Fruit fly (Drosophila melanogaster) whole organism, embryonic: ENCODE measurements around the gene Nsun5.

Source experiments
- Asciz ChIP-seq: fragments of 200-800 bp; sonication (Bioruptor generic); optimal IDR thresholded peaks from 2 replicates; lab custom pipeline; 2017; ENCODE audit warnings: missing biosample characterization, mild to moderate bottlenecking, missing genetic modification characterization, missing genetic modification reagents
- C15 ChIP-seq: fragments of 200-800 bp; sonication (Bioruptor generic); IDR thresholded peaks from 3 replicates; pipeline ENCODE4 v1.3.6; 2022; ENCODE audit warnings: missing biosample characterization, missing genetic modification characterization
- CG11085 ChIP-seq: fragments of 200-800 bp; sonication (Bioruptor generic); IDR thresholded peaks from 2 replicates; pipeline ENCODE4 v1.3.6; 2022; ENCODE audit warnings: missing biosample characterization, missing genetic modification characterization
- CG11456 ChIP-seq: fragments of 200-800 bp; sonication (Bioruptor generic); IDR thresholded peaks from 3 replicates; pipeline ENCODE4 v1.3.6; 2022; ENCODE audit warnings: missing biosample characterization, missing genetic modification characterization
- CG12744 ChIP-seq: fragments of 200-800 bp; sonication (Bioruptor generic); optimal IDR thresholded peaks from 2 replicates; lab custom pipeline; 2016; ENCODE audit warnings: missing biosample characterization, missing genetic modification characterization
- CG13775 ChIP-seq: fragments of 200-800 bp; sonication (Bioruptor generic); optimal IDR thresholded peaks from 3 replicates; lab custom pipeline; 2017; ENCODE audit warnings: missing biosample characterization, mild to moderate bottlenecking, missing genetic modification characterization
- CG14860 ChIP-seq: fragments of 200-800 bp; sonication (Bioruptor generic); IDR thresholded peaks from 3 replicates; pipeline ENCODE4 v1.3.6; 2022; ENCODE audit warnings: missing biosample characterization, missing genetic modification characterization; ENCODE audit not compliant: partially characterized antibody
- CG15479 ChIP-seq: fragments of 200-800 bp; sonication (Bioruptor generic); optimal IDR thresholded peaks from 3 replicates; lab custom pipeline; 2019; ENCODE audit warnings: missing biosample characterization, mild to moderate bottlenecking, missing genetic modification characterization, moderate library complexity
- CG17359 ChIP-seq: fragments of 200-800 bp; sonication (Bioruptor generic); optimal IDR thresholded peaks from 3 replicates; lab custom pipeline; 2018; ENCODE audit warnings: missing biosample characterization, mild to moderate bottlenecking, missing genetic modification characterization, moderate library complexity
- CG2712 ChIP-seq: fragments of 200-800 bp; optimal IDR thresholded peaks from 3 replicates; lab custom pipeline; 2019; ENCODE audit warnings: missing biosample characterization, mild to moderate bottlenecking, missing genetic modification characterization, moderate library complexity
- CG30431 ChIP-seq: fragments of 200-800 bp; sonication (Bioruptor generic); optimal IDR thresholded peaks from 2 replicates; lab custom pipeline; 2017; ENCODE audit warnings: missing biosample characterization, missing genetic modification characterization
- CG32767 ChIP-seq: fragments of 200-800 bp; sonication (Bioruptor generic); IDR thresholded peaks from 2 replicates; pipeline ENCODE4 v1.3.6; 2022; ENCODE audit warnings: missing biosample characterization, missing genetic modification characterization
- CG4282 ChIP-seq: fragments of 200-800 bp; sonication (Bioruptor generic); optimal IDR thresholded peaks from 2 replicates; lab custom pipeline; 2016; ENCODE audit warnings: missing biosample characterization, missing genetic modification characterization
- CG4328 ChIP-seq: fragments of 200-800 bp; sonication (Bioruptor generic); optimal IDR thresholded peaks from 3 replicates; lab custom pipeline; 2017; ENCODE audit warnings: missing biosample characterization, missing genetic modification reagents, missing genetic modification characterization
- CG4404 ChIP-seq: fragments of 200-800 bp; sonication (Bioruptor generic); IDR thresholded peaks from 2 replicates; pipeline ENCODE4 v1.3.6; 2022; ENCODE audit warnings: missing biosample characterization, missing genetic modification characterization
- CG6765 ChIP-seq: fragments of 200-800 bp; sonication (Bioruptor generic); optimal IDR thresholded peaks from 3 replicates; lab custom pipeline; 2017; ENCODE audit warnings: missing biosample characterization, mild to moderate bottlenecking, missing genetic modification characterization
- CG7271 ChIP-seq: fragments of 200-800 bp; sonication (Bioruptor generic); optimal IDR thresholded peaks from 2 replicates; lab custom pipeline; 2018; ENCODE audit warnings: missing biosample characterization, mild to moderate bottlenecking, missing genetic modification characterization, moderate library complexity
- CG7372 ChIP-seq: fragments of 200-800 bp; sonication (Bioruptor generic); IDR thresholded peaks from 2 replicates; pipeline ENCODE4 v1.3.6; 2022; ENCODE audit warnings: missing biosample characterization, missing genetic modification characterization
- CG7786 ChIP-seq: fragments of 200-800 bp; sonication (Bioruptor generic); optimal IDR thresholded peaks from 2 replicates; lab custom pipeline; 2016; ENCODE audit warnings: missing biosample characterization, missing genetic modification characterization
- CG7987 ChIP-seq: fragments of 200-800 bp; sonication (Bioruptor generic); optimal IDR thresholded peaks from 2 replicates; lab custom pipeline; 2018; ENCODE audit warnings: missing biosample characterization, mild to moderate bottlenecking, missing genetic modification characterization, moderate library complexity
- CG9932 ChIP-seq: fragments of 200-800 bp; sonication (Bioruptor generic); IDR thresholded peaks from 2 replicates; pipeline ENCODE4 v1.3.6; 2022; ENCODE audit warnings: missing biosample characterization, missing genetic modification characterization
- CTCF ChIP-seq: fragments of 200-800 bp; sonication (Bioruptor generic); optimal IDR thresholded peaks from 2 replicates; lab custom pipeline; 2017; ENCODE audit warnings: missing biosample characterization, mild to moderate bottlenecking, missing genetic modification characterization, moderate library complexity
- D ChIP-seq, 2 experiments: fragments of 200-800 bp in 1 of 2; fragments of >200 bp in 1 of 2; sonication (Bioruptor generic) in 1 of 2; optimal IDR thresholded peaks; 2 replicates in 1 of 2; 3 replicates in 1 of 2; lab custom pipeline; 2017; ENCODE audit warnings: mild to moderate bottlenecking in 1 of 2, missing biosample characterization in 1 of 2, missing genetic modification characterization in 1 of 2, missing genetic modification reagents in 1 of 2
- Eip74EF ChIP-seq, 2 experiments: fragments of 200-800 bp in 1 of 2; fragments of >200 bp in 1 of 2; sonication (Bioruptor generic) in 1 of 2; optimal IDR thresholded peaks; 2 replicates each; lab custom pipeline; 2017 to 2019; ENCODE audit warnings: missing biosample characterization in 2 of 2, missing genetic modification characterization in 2 of 2, mild to moderate bottlenecking in 1 of 2, moderate library complexity in 1 of 2
- Fer3 ChIP-seq: fragments of 200-800 bp; sonication (Bioruptor generic); optimal IDR thresholded peaks from 2 replicates; lab custom pipeline; 2018; ENCODE audit warnings: missing biosample characterization, mild to moderate bottlenecking, missing genetic modification characterization, moderate library complexity
- Gug ChIP-seq: fragments of 200-800 bp; sonication (Bioruptor generic); IDR thresholded peaks from 4 replicates; pipeline ENCODE4 v1.3.6; 2022; ENCODE audit warnings: missing biosample characterization, missing genetic modification characterization
- Lhr ChIP-seq: fragments of 200-800 bp; sonication (Bioruptor generic); optimal IDR thresholded peaks from 3 replicates; lab custom pipeline; 2017; ENCODE audit warnings: mild to moderate bottlenecking, missing biosample characterization, missing genetic modification reagents, missing genetic modification characterization
- Ravus ChIP-seq: fragments of 200-800 bp; sonication (Bioruptor generic); IDR thresholded peaks from 2 replicates; pipeline ENCODE4 v1.3.6; 2022; ENCODE audit warnings: missing biosample characterization, missing genetic modification characterization
- Rfx ChIP-seq: fragments of 200-800 bp; sonication (Bioruptor generic); IDR thresholded peaks from 2 replicates; pipeline ENCODE4 v1.3.6; 2022; ENCODE audit warnings: missing biosample characterization, missing genetic modification characterization
- Scr ChIP-seq: fragments of 200-800 bp; sonication (Bioruptor generic); IDR thresholded peaks from 2 replicates; pipeline ENCODE4 v1.3.6; 2022; ENCODE audit warnings: missing biosample characterization, missing genetic modification characterization; ENCODE audit not compliant: partially characterized antibody
- Sin3A ChIP-seq: fragments of >200 bp; optimal IDR thresholded peaks from 2 replicates; lab custom pipeline; 2018
- ab ChIP-seq: fragments of 200-800 bp; sonication (Bioruptor generic); optimal IDR thresholded peaks from 2 replicates; lab custom pipeline; 2016; ENCODE audit warnings: missing biosample characterization, missing genetic modification characterization
- abd-A ChIP-seq: fragments of 200-800 bp; sonication (Bioruptor generic); optimal IDR thresholded peaks from 3 replicates; lab custom pipeline; 2019; ENCODE audit warnings: missing biosample characterization, mild to moderate bottlenecking, missing genetic modification characterization, moderate library complexity
- ase ChIP-seq: fragments of 200-800 bp; sonication (Bioruptor generic); IDR thresholded peaks from 3 replicates; pipeline ENCODE4 v1.3.6; 2022; ENCODE audit warnings: missing biosample characterization, missing genetic modification characterization
- cg ChIP-seq: fragments of 200-800 bp; sonication (Bioruptor generic); optimal IDR thresholded peaks from 3 replicates; lab custom pipeline; 2019; ENCODE audit warnings: missing biosample characterization, mild to moderate bottlenecking, missing genetic modification characterization, moderate library complexity
- cwo ChIP-seq: fragments of 200-800 bp; sonication (Bioruptor generic); optimal IDR thresholded peaks from 3 replicates; lab custom pipeline; 2017; ENCODE audit warnings: missing biosample characterization, missing genetic modification characterization, mild to moderate bottlenecking, moderate library complexity, missing genetic modification reagents
- da ChIP-seq: fragments of 200-800 bp; sonication (Bioruptor generic); optimal IDR thresholded peaks from 2 replicates; lab custom pipeline; 2016; ENCODE audit warnings: missing biosample characterization, missing genetic modification characterization
- dm ChIP-seq: fragments of 200-800 bp; sonication (Bioruptor generic); optimal IDR thresholded peaks from 3 replicates; lab custom pipeline; 2016; ENCODE audit warnings: missing biosample characterization, missing genetic modification characterization
- gce ChIP-seq: fragments of 200-800 bp; sonication (Bioruptor generic); IDR thresholded peaks from 3 replicates; pipeline ENCODE4 v1.3.6; 2022; ENCODE audit warnings: missing biosample characterization, missing genetic modification characterization
- hth ChIP-seq: fragments of >200 bp; optimal IDR thresholded peaks from 2 replicates; lab custom pipeline; 2017; ENCODE audit warnings: inconsistent platforms
- luna ChIP-seq: fragments of 200-800 bp; sonication (Bioruptor generic); optimal IDR thresholded peaks from 2 replicates; lab custom pipeline; 2016; ENCODE audit warnings: missing biosample characterization, missing genetic modification characterization
- mam ChIP-seq: fragments of 200-800 bp; sonication (Bioruptor generic); optimal IDR thresholded peaks from 3 replicates; lab custom pipeline; 2016; ENCODE audit warnings: missing biosample characterization, missing genetic modification characterization
- nerfin-2 ChIP-seq: fragments of 200-800 bp; sonication (Bioruptor generic); IDR thresholded peaks from 2 replicates; pipeline ENCODE4 v1.3.6; 2022; ENCODE audit warnings: missing biosample characterization, missing genetic modification characterization; ENCODE audit not compliant: partially characterized antibody
- nom ChIP-seq: fragments of 200-800 bp; sonication (Bioruptor generic); optimal IDR thresholded peaks from 2 replicates; lab custom pipeline; 2017; ENCODE audit warnings: missing biosample characterization, missing genetic modification characterization, mild to moderate bottlenecking, moderate library complexity, missing genetic modification reagents
- odd ChIP-seq: fragments of 200-800 bp; sonication (Bioruptor generic); optimal IDR thresholded peaks from 2 replicates; lab custom pipeline; 2017; ENCODE audit warnings: missing biosample characterization, mild to moderate bottlenecking, missing genetic modification characterization
- prd ChIP-seq, 3 experiments: fragments of >200 bp in 2 of 3; fragments of 200-800 bp in 1 of 3; sonication (Bioruptor generic) in 1 of 3; optimal IDR thresholded peaks in 2 of 3; IDR thresholded peaks in 1 of 3; 2 replicates in 2 of 3; 3 replicates in 1 of 3; pipeline versions ENCODE4 v1.3.6 to Lab custom; 2017 to 2022; ENCODE audit warnings: missing biosample characterization in 1 of 3, missing genetic modification characterization in 1 of 3
- pros ChIP-seq: fragments of 200-800 bp; sonication (Bioruptor generic); optimal IDR thresholded peaks from 3 replicates; lab custom pipeline; 2019; ENCODE audit warnings: missing biosample characterization, mild to moderate bottlenecking, missing genetic modification characterization, moderate library complexity
- ranshi ChIP-seq: fragments of 200-800 bp; sonication (Bioruptor generic); IDR thresholded peaks from 2 replicates; pipeline ENCODE4 v1.3.6; 2022; ENCODE audit warnings: missing biosample characterization, missing genetic modification characterization
- yki ChIP-seq: fragments of >200 bp; optimal IDR thresholded peaks from 3 replicates; lab custom pipeline; 2018

Nsun5 gene

dm6 chr3R:19156670-19157402, 5.3 kb downstream of the Nsun5 start, which contains the start of gene nanos (continued):
- TF ChIP-seq CG7271 (tag; lab: Kevin White, UChicago) (no peak), CG17359 (peak; percentile 31), mam (peak; percentile 79), Fer3 (tag; lab: Kevin White, UChicago) (peak; percentile 50), CG2712 (tag; lab: Kevin White, UChicago) (peak; percentile 60), cwo (GFP tag; lab: Kevin White, UChicago) (peak; percentile 14), odd (GFP tag; lab: Kevin White, UChicago) (no peak), CG12744 (GFP tag; lab: Kevin White, UChicago) (peak; percentile 34), cg (no peak), CG4404 (GFP tag; lab: Robert Waterston, UW) (peak; percentile 44; the same call in 1 of the 2 replicates), C15 (GFP tag; lab: Robert Waterston, UW) (no peak), CG11085 (peak; percentile 57; the same call in 1 of the 2 replicates), Sin3A (lab: Kevin White, UChicago) (peak; percentile 76), Lhr (GFP tag; lab: Kevin White, UChicago) (peak; percentile 56), CG4282 (GFP tag; lab: Kevin White, UChicago) (peak; percentile 29), CG9932 (GFP tag; lab: Robert Waterston, UW) (peak; percentile 96), gce (GFP tag; lab: Robert Waterston, UW) (no peak), Scr (GFP tag; lab: Robert Waterston, UW) (peak; percentile 98), CG7372 (GFP tag; lab: Robert Waterston, UW) (peak; percentile 38; the same call in 1 of the 2 replicates), CTCF (GFP tag; lab: Kevin White, UChicago) (peak; percentile 51), abd-A (tag; lab: Kevin White, UChicago) (no peak), nom (GFP tag; lab: Kevin White, UChicago) (no peak), CG13775 (GFP tag; lab: Kevin White, UChicago) (peak; percentile 53), CG7987 (peak; percentile 67), Ravus (no peak), hth (no peak), dm (peak; percentile 88), CG11456 (GFP tag; lab: Robert Waterston, UW) (peak; percentile 89), CG14860 (peak; percentile 97), Asciz (GFP tag; lab: Kevin White, UChicago) (no peak), Eip74EF (GFP tag; optimal IDR thresholded peaks at IDR 0.05; lab: Kevin White, UChicago) (no peak), prd (optimal IDR thresholded peaks at IDR 0.05; lab: Kevin White, UChicago) (no peak), prd (GFP tag; IDR thresholded peaks at IDR 0.05; lab: Robert Waterston, UW) (peak; percentile 64), CG6765 (GFP tag; lab: Kevin White, UChicago) (no peak), yki (lab: Kevin White, UChicago) (no peak), D (optimal IDR thresholded peaks at IDR 0.05; lab: Kevin White, UChicago) (no peak), D (GFP tag; optimal IDR thresholded peaks at IDR 0.05; lab: Kevin White, UChicago) (peak; percentile 3), Rfx (GFP tag; lab: Robert Waterston, UW) (peak; percentile 92), luna (peak; percentile 55), Gug (GFP tag; lab: Robert Waterston, UW) (peak; percentile 81; the same call in 2 of the 4 replicates), pros (GFP tag; lab: Kevin White, UChicago) (no peak), CG7786 (peak; percentile 76), CG4328 (GFP tag; lab: Kevin White, UChicago) (no peak), CG30431 (GFP tag; lab: Kevin White, UChicago) (peak; percentile 8), ranshi (GFP tag; lab: Robert Waterston, UW) (peak; percentile 40; the same call in 1 of the 2 replicates), CG32767 (no peak), da (GFP tag; lab: Kevin White, UChicago) (no peak), ab (GFP tag; lab: Kevin White, UChicago) (peak; percentile 43), CG15479 (GFP tag; lab: Kevin White, UChicago) (no peak), nerfin-2 (GFP tag; lab: Robert Waterston, UW) (peak; percentile 96), ase (GFP tag; lab: Robert Waterston, UW) (no peak)
